Fruit fly (Drosophila melanogaster) Kc167 (cell line): ENCODE results near the gene disco.

Experiments used
- Myc ChIP-seq: fragments of >200 bp; optimal IDR thresholded peaks from 2 replicates; lab custom pipeline; 2017; ENCODE audit warnings: missing external identifiers
- Sin3A ChIP-seq: fragments of >200 bp; optimal IDR thresholded peaks from 2 replicates; lab custom pipeline; 2018; ENCODE audit warnings: missing external identifiers
- h ChIP-seq: fragments of >200 bp; optimal IDR thresholded peaks from 3 replicates; lab custom pipeline; 2018; ENCODE audit warnings: missing external identifiers
- insv ChIP-seq: fragments of >200 bp; optimal IDR thresholded peaks from 3 replicates; lab custom pipeline; 2018; ENCODE audit warnings: missing external identifiers
- psq ChIP-seq: fragments of >200 bp; optimal IDR thresholded peaks from 2 replicates; lab custom pipeline; 2017; ENCODE audit warnings: missing external identifiers
- ttk ChIP-seq: sonication (Bioruptor generic); optimal IDR thresholded peaks from 2 replicates; lab custom pipeline; 2017; ENCODE audit warnings: missing external identifiers

The disco gene

dm6 chrX:16204623-16205022 lies 11.9 kb downstream of the disco start:
- TF ChIP-seq Sin3A (lab: Kevin White, UChicago) (no peak), ttk (lab: Kevin White, UChicago) (no peak), Myc (lab: Kevin White, UChicago) (no peak)

- no peak for TF ChIP-seq Sin3A (lab: Kevin White, UChicago)
- no peak for TF ChIP-seq h (lab: Kevin White, UChicago)
- no peak for TF ChIP-seq psq (lab: Kevin White, UChicago)
- TF ChIP-seq insv (lab: Kevin White, UChicago), result no peak
- no peak for TF ChIP-seq ttk (lab: Kevin White, UChicago)
- TF ChIP-seq Myc (lab: Kevin White, UChicago), result no peak
These were observed 13.2 kb downstream of the disco start for dm6 chrX:16203269-16203925.

dm6 chrX:16193814-16194213 lies 22.7 kb downstream of the disco start:
- TF ChIP-seq insv (lab: Kevin White, UChicago), result no peak
- no peak for TF ChIP-seq psq (lab: Kevin White, UChicago)

- TF ChIP-seq h (lab: Kevin White, UChicago) (no peak), Sin3A (lab: Kevin White, UChicago) (no peak), insv (lab: Kevin White, UChicago) (no peak), psq (lab: Kevin White, UChicago) (no peak), Myc (lab: Kevin White, UChicago) (no peak), ttk (lab: Kevin White, UChicago) (no peak)
These were observed 41.5 kb downstream of the disco start for dm6 chrX:16175079-16175478.

DNA sequence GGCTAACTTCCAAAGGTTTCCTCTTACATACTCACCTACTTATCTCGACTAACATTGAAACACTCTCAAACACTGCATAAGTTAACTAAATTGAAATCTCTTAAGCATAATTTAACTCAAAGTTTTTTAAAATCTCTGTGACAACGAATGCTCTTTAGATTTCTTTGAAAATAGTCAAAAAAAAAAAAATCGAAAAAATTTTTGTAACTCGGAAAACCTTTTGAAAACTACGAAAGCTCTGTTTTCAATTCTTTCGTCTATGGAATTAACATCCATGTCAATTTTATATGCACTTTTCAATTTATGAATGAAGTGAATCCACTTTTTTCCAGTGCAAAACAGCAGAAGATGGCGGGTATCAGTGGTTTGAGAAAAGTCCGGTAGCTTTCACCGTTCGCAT lies 45.1 kb downstream of the disco start:
- TF ChIP-seq Myc (lab: Kevin White, UChicago) (no peak), psq (lab: Kevin White, UChicago) (no peak), Sin3A (lab: Kevin White, UChicago) (no peak), h (lab: Kevin White, UChicago) (no peak), insv (lab: Kevin White, UChicago) (no peak)
